Worm (Caenorhabditis elegans) whole organism, L2 larva: ENCODE results near the gene zig-2.
"Not testable (repeated sequence)": the region's sequence is repeated elsewhere in the genome, so short reads cannot be mapped to it uniquely, and the experiment has no call there.

Source experiments
- ceh-82 ChIP-seq: fragments of 150-350 bp; optimal IDR thresholded peaks from 2 replicates; lab custom pipeline; 2014; ENCODE audit warnings: missing biosample characterization, missing genetic modification characterization
- crh-2 ChIP-seq: sonication (generic microtip); optimal IDR thresholded peaks from 2 replicates; lab custom pipeline; 2017; ENCODE audit warnings: missing biosample characterization, missing genetic modification characterization
- elt-3 ChIP-seq: sonication (generic microtip); optimal IDR thresholded peaks from 2 replicates; lab custom pipeline; 2017; ENCODE audit warnings: missing biosample characterization, missing genetic modification characterization
- fos-1 ChIP-seq: fragments of 150-350 bp; optimal IDR thresholded peaks from 2 replicates; lab custom pipeline; 2014; ENCODE audit warnings: missing biosample characterization, missing genetic modification characterization
- lin-13 ChIP-seq: fragments of 150-350 bp; optimal IDR thresholded peaks from 2 replicates; lab custom pipeline; 2014; ENCODE audit warnings: missing biosample characterization, missing genetic modification reagents, missing genetic modification characterization
- mdl-1 ChIP-seq, 2 experiments: fragments of 150-350 bp in 1 of 2; sonication (generic microtip) in 1 of 2; optimal IDR thresholded peaks; 2 replicates each; lab custom pipeline; 2017; ENCODE audit warnings: missing biosample characterization in 2 of 2, missing genetic modification characterization in 2 of 2
- nhr-11 ChIP-seq: fragments of 150-350 bp; optimal IDR thresholded peaks from 2 replicates; lab custom pipeline; 2014; ENCODE audit warnings: missing biosample characterization, missing genetic modification characterization
- nhr-12 ChIP-seq: fragments of 150-350 bp; optimal IDR thresholded peaks from 2 replicates; lab custom pipeline; 2014; ENCODE audit warnings: missing biosample characterization, missing genetic modification characterization
- nhr-77 ChIP-seq: fragments of 150-350 bp; optimal IDR thresholded peaks from 2 replicates; lab custom pipeline; 2014; ENCODE audit warnings: missing biosample characterization, missing genetic modification characterization
- peb-1 ChIP-seq: fragments of 150-350 bp; optimal IDR thresholded peaks from 2 replicates; lab custom pipeline; 2014; ENCODE audit warnings: missing biosample characterization, missing genetic modification characterization
- skn-1 ChIP-seq: sonication (generic microtip); optimal IDR thresholded peaks from 2 replicates; lab custom pipeline; 2017; ENCODE audit warnings: missing biosample characterization, missing genetic modification characterization
- sma-3 ChIP-seq: sonication (generic microtip); optimal IDR thresholded peaks from 2 replicates; lab custom pipeline; 2016; ENCODE audit warnings: missing genetic modification reagents, missing genetic modification characterization, missing compliant biosample characterization
- snpc-4 ChIP-seq: fragments of 150-350 bp; optimal IDR thresholded peaks from 2 replicates; lab custom pipeline; 2014; ENCODE audit warnings: missing biosample characterization, missing genetic modification characterization

DNA sequence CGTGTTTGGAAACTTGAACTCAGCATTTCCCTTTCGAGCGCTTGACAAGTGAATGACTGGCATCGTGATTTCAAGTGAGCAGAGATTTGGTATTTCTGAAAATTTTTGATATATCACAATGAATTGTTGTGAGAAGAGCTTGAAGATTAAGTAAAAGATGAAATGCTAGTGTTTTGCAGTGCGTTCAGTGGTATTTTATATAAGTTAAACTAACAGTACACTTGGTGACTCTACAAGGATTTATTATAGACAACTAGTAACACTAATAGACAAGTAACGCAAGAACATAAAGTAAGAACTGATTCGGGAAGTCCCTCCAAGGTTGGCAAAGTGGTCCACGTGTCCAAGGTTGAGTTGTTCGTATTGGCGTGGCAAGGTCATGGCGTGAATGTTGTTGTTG, 38.5 kb downstream of the zig-2 start, which contains the start of gene dot-1.3:
- TF ChIP-seq snpc-4 (tag; lab: Kevin White, UChicago); nhr-77 (tag; lab: Kevin White, UChicago); skn-1 (tag; lab: Kevin White, UChicago); crh-2 (tag; lab: Kevin White, UChicago); peb-1; elt-3 (tag; lab: Kevin White, UChicago); mdl-1 (tag; optimal IDR thresholded peaks at IDR 0.05; lab: Kevin White, UChicago); ceh-82 (tag; lab: Kevin White, UChicago); sma-3 (GFP tag; lab: Kevin White, UChicago); lin-13 (GFP tag; lab: Kevin White, UChicago); nhr-11 (tag; lab: Kevin White, UChicago); nhr-12 (tag; lab: Kevin White, UChicago); fos-1: not testable (repeated sequence)
